Worm (Caenorhabditis elegans) whole organism, L4 larva: ENCODE results near the gene C07D8.6.

ENCODE experiments used
- D1046.2 ChIP-seq: fragments of 200-800 bp; sonication (Bioruptor generic); IDR thresholded peaks from 2 replicates; pipeline ENCODE4 v1.3.6; 2022; ENCODE audit warnings: missing genetic modification characterization, missing compliant biosample characterization
- F10B5.3 ChIP-seq: sonication (generic microtip); optimal IDR thresholded peaks from 2 replicates; lab custom pipeline; 2016; ENCODE audit warnings: mild to moderate bottlenecking, missing genetic modification characterization, missing compliant biosample characterization
- F37D6.2 ChIP-seq: sonication (generic microtip); optimal IDR thresholded peaks from 2 replicates; lab custom pipeline; 2016; ENCODE audit warnings: mild to moderate bottlenecking, missing genetic modification characterization, missing compliant biosample characterization
- F44E2.7 ChIP-seq: fragments of 200-800 bp; sonication (Bioruptor generic); IDR thresholded peaks from 2 replicates; pipeline ENCODE4 v2.1.2; 2022; ENCODE audit warnings: missing genetic modification characterization, missing compliant biosample characterization
- F49E8.2 ChIP-seq: sonication (generic microtip); optimal IDR thresholded peaks from 2 replicates; lab custom pipeline; 2016; ENCODE audit warnings: missing compliant biosample characterization, mild to moderate bottlenecking, missing genetic modification characterization, borderline replicate concordance
- T20F7.1 ChIP-seq: fragments of 200-800 bp; sonication (Bioruptor generic); optimal IDR thresholded peaks from 2 replicates; lab custom pipeline; 2018; ENCODE audit warnings: mild to moderate bottlenecking, missing genetic modification characterization, missing compliant biosample characterization
- Y75B8A.6 ChIP-seq: fragments of 200-800 bp; sonication (Bioruptor generic); IDR thresholded peaks from 2 replicates; pipeline ENCODE4 v1.3.6; 2022; ENCODE audit warnings: missing genetic modification reagents, missing genetic modification characterization, missing compliant biosample characterization
- aly-2 ChIP-seq: sonication (generic microtip); optimal IDR thresholded peaks from 2 replicates; lab custom pipeline; 2018; ENCODE audit warnings: missing biosample characterization, missing genetic modification characterization
- ama-1 ChIP-seq: fragments of 150-350 bp; optimal IDR thresholded peaks from 2 replicates; lab custom pipeline; 2014; ENCODE audit warnings: inconsistent platforms, mixed read lengths
- arid-1 ChIP-seq: fragments of 200-800 bp; sonication (Bioruptor generic); conservative IDR thresholded peaks from 2 replicates; pipeline ENCODE4 v1.3.6; 2022; ENCODE audit warnings: missing genetic modification reagents, missing genetic modification characterization, missing compliant biosample characterization
- attf-4 ChIP-seq: sonication (generic microtip); optimal IDR thresholded peaks from 3 replicates; lab custom pipeline; 2017; ENCODE audit warnings: missing biosample characterization, missing genetic modification characterization
- ceh-20 ChIP-seq: fragments of 200-800 bp; sonication (Bioruptor generic); IDR thresholded peaks from 2 replicates; pipeline ENCODE4 v1.3.6; 2022; ENCODE audit warnings: missing genetic modification reagents, missing genetic modification characterization, missing compliant biosample characterization
- ceh-28 ChIP-seq: fragments of 150-350 bp; optimal IDR thresholded peaks from 2 replicates; lab custom pipeline; 2014; ENCODE audit warnings: missing biosample characterization, missing genetic modification reagents, missing genetic modification characterization
- ceh-32 ChIP-seq: sonication (generic microtip); optimal IDR thresholded peaks from 2 replicates; lab custom pipeline; 2016; ENCODE audit warnings: mild to moderate bottlenecking, missing genetic modification characterization, missing compliant biosample characterization; ENCODE audit not compliant: poor library complexity
- cey-2 ChIP-seq: sonication (generic microtip); optimal IDR thresholded peaks from 3 replicates; lab custom pipeline; 2017; ENCODE audit warnings: missing genetic modification characterization, mild to moderate bottlenecking, missing compliant biosample characterization, antibody characterized with exemption, borderline replicate concordance; ENCODE audit not compliant: insufficient read depth
- ctbp-1 ChIP-seq: fragments of 200-800 bp; sonication (Bioruptor generic); IDR thresholded peaks from 2 replicates; pipeline ENCODE4 v1.3.6; 2022; ENCODE audit warnings: missing genetic modification reagents, missing genetic modification characterization, missing compliant biosample characterization
- daf-12 ChIP-seq: fragments of 150-350 bp; optimal IDR thresholded peaks from 2 replicates; lab custom pipeline; 2014; ENCODE audit warnings: missing biosample characterization, missing genetic modification reagents, missing genetic modification characterization
- daf-16 ChIP-seq, 3 experiments: sonication (generic microtip); optimal IDR thresholded peaks; 2 replicates each; lab custom pipeline; 2016 to 2017; ENCODE audit warnings: missing genetic modification characterization in 3 of 3, missing genetic modification reagents in 3 of 3, mild to moderate bottlenecking in 2 of 3, missing compliant biosample characterization in 2 of 3, missing biosample characterization in 1 of 3, moderate library complexity in 1 of 3
- dmd-8 ChIP-seq: fragments of 200-800 bp; sonication (Bioruptor generic); IDR thresholded peaks from 2 replicates; pipeline ENCODE4 v1.3.6; 2022; ENCODE audit warnings: missing genetic modification characterization, missing compliant biosample characterization
- duxl-1 ChIP-seq: sonication (generic microtip); optimal IDR thresholded peaks from 2 replicates; lab custom pipeline; 2016; ENCODE audit warnings: mild to moderate bottlenecking, missing genetic modification characterization, moderate library complexity, missing compliant biosample characterization; ENCODE audit not compliant: poor library complexity
- egl-43 ChIP-seq: fragments of 200-800 bp; sonication (Bioruptor generic); IDR thresholded peaks from 2 replicates; pipeline ENCODE4 v1.3.6; 2022; ENCODE audit warnings: missing genetic modification reagents, missing genetic modification characterization, missing compliant biosample characterization
- fkh-10 ChIP-seq: fragments of 150-350 bp; optimal IDR thresholded peaks from 2 replicates; lab custom pipeline; 2014; ENCODE audit warnings: missing biosample characterization, missing genetic modification reagents, missing genetic modification characterization
- fos-1 ChIP-seq: fragments of 150-350 bp; optimal IDR thresholded peaks from 2 replicates; lab custom pipeline; 2014; ENCODE audit warnings: missing biosample characterization, missing genetic modification characterization
- gei-8 ChIP-seq: fragments of 200-800 bp; sonication (Bioruptor generic); optimal IDR thresholded peaks from 2 replicates; lab custom pipeline; 2018; ENCODE audit warnings: mild to moderate bottlenecking, missing genetic modification characterization, missing compliant biosample characterization
- hlh-11 ChIP-seq: fragments of 200-800 bp; sonication (Bioruptor generic); optimal IDR thresholded peaks from 2 replicates; lab custom pipeline; 2018; ENCODE audit warnings: mild to moderate bottlenecking, missing genetic modification characterization, missing compliant biosample characterization
- hlh-30 ChIP-seq: sonication (generic microtip); optimal IDR thresholded peaks from 2 replicates; lab custom pipeline; 2017; ENCODE audit warnings: antibody characterized with exemption, mild to moderate bottlenecking, missing genetic modification characterization, missing compliant biosample characterization; ENCODE audit not compliant: insufficient read depth
- hmg-1.1 ChIP-seq: fragments of 200-800 bp; sonication (Bioruptor generic); IDR thresholded peaks from 2 replicates; pipeline ENCODE4 v1.3.6; 2022; ENCODE audit warnings: missing genetic modification reagents, missing genetic modification characterization, missing compliant biosample characterization
- lin-29 ChIP-seq: fragments of 200-800 bp; sonication (Bioruptor generic); IDR thresholded peaks from 2 replicates; pipeline ENCODE4 v1.3.6; 2022; ENCODE audit warnings: missing genetic modification reagents, missing genetic modification characterization, missing compliant biosample characterization
- lin-39 ChIP-seq: fragments of 150-350 bp; optimal IDR thresholded peaks from 2 replicates; lab custom pipeline; 2014; ENCODE audit warnings: missing biosample characterization, missing genetic modification reagents, missing genetic modification characterization
- lir-3 ChIP-seq: sonication (generic microtip); optimal IDR thresholded peaks from 2 replicates; lab custom pipeline; 2016; ENCODE audit warnings: mild to moderate bottlenecking, missing genetic modification characterization, missing compliant biosample characterization
- madf-5 ChIP-seq, 2 experiments: fragments of 200-800 bp; sonication (Bioruptor generic); IDR thresholded peaks; 2 replicates each; pipeline ENCODE4 v1.3.6; 2022; ENCODE audit warnings: missing compliant biosample characterization in 2 of 2, missing genetic modification characterization in 2 of 2
- mes-2 ChIP-seq: sonication (generic microtip); optimal IDR thresholded peaks from 2 replicates; lab custom pipeline; 2016; ENCODE audit warnings: missing genotype, mild to moderate bottlenecking, missing genetic modification characterization, missing compliant biosample characterization; ENCODE audit not compliant: poor library complexity, severe bottlenecking
- mxl-2 ChIP-seq: fragments of 200-800 bp; sonication (Bioruptor generic); conservative IDR thresholded peaks from 2 replicates; pipeline ENCODE4 v1.3.6; 2022; ENCODE audit warnings: missing genetic modification reagents, missing genetic modification characterization, missing compliant biosample characterization
- mxl-3 ChIP-seq: fragments of 200-800 bp; sonication (Bioruptor generic); optimal IDR thresholded peaks from 2 replicates; lab custom pipeline; 2018; ENCODE audit warnings: mild to moderate bottlenecking, missing genetic modification characterization, missing compliant biosample characterization
- nhr-102 ChIP-seq: sonication (generic microtip); optimal IDR thresholded peaks from 2 replicates; lab custom pipeline; 2016; ENCODE audit warnings: mild to moderate bottlenecking, missing genetic modification characterization, moderate library complexity, missing compliant biosample characterization
- nhr-11 ChIP-seq: fragments of 150-350 bp; optimal IDR thresholded peaks from 2 replicates; lab custom pipeline; 2014; ENCODE audit warnings: missing biosample characterization, missing genetic modification characterization
- nhr-237 ChIP-seq: sonication (generic microtip); optimal IDR thresholded peaks from 2 replicates; lab custom pipeline; 2017; ENCODE audit warnings: missing biosample characterization, missing genetic modification characterization
- nhr-42 ChIP-seq: fragments of 200-800 bp; sonication (Bioruptor generic); IDR thresholded peaks from 2 replicates; pipeline ENCODE4 v1.3.6; 2022; ENCODE audit warnings: missing genetic modification characterization, missing compliant biosample characterization
- nhr-48 ChIP-seq: sonication (generic microtip); optimal IDR thresholded peaks from 2 replicates; lab custom pipeline; 2016; ENCODE audit warnings: mild to moderate bottlenecking, missing genetic modification characterization, missing compliant biosample characterization
- php-3 ChIP-seq: fragments of 200-800 bp; sonication (Bioruptor generic); IDR thresholded peaks from 2 replicates; pipeline ENCODE4 v1.3.6; 2022; ENCODE audit warnings: missing genetic modification reagents, missing genetic modification characterization, missing compliant biosample characterization
- rbr-2 ChIP-seq: sonication (generic microtip); optimal IDR thresholded peaks from 2 replicates; lab custom pipeline; 2016; ENCODE audit warnings: missing genotype, missing genetic modification characterization, missing compliant biosample characterization
- sdz-12 ChIP-seq: fragments of 200-800 bp; sonication (Bioruptor generic); optimal IDR thresholded peaks from 2 replicates; lab custom pipeline; 2018; ENCODE audit warnings: mild to moderate bottlenecking, missing genetic modification characterization, missing compliant biosample characterization
- set-16 ChIP-seq: fragments of 200-800 bp; sonication (Bioruptor generic); IDR thresholded peaks from 2 replicates; pipeline ENCODE4 v1.3.6; 2022; ENCODE audit warnings: missing genetic modification reagents, missing genetic modification characterization, missing compliant biosample characterization
- skn-1 ChIP-seq: fragments of 150-350 bp; optimal IDR thresholded peaks from 2 replicates; lab custom pipeline; 2014; ENCODE audit warnings: missing biosample characterization, missing genetic modification characterization
- unc-130 ChIP-seq: sonication (generic microtip); optimal IDR thresholded peaks from 2 replicates; lab custom pipeline; 2016; ENCODE audit warnings: missing genetic modification reagents, missing genetic modification characterization, missing compliant biosample characterization
- unc-62 ChIP-seq, 3 experiments: fragments of 150-350 bp in 1 of 3; sonication (generic microtip); optimal IDR thresholded peaks in 2 of 3; peaks in 1 of 3; 1 replicate in 1 of 3; 2 replicates in 2 of 3; lab custom pipeline; 2014 to 2017; ENCODE audit warnings: missing biosample characterization in 3 of 3, missing genetic modification characterization in 3 of 3, missing genetic modification reagents in 3 of 3, missing genotype in 1 of 3
- zag-1 ChIP-seq: fragments of 150-350 bp; optimal IDR thresholded peaks from 2 replicates; lab custom pipeline; 2014; ENCODE audit warnings: missing biosample characterization, missing genetic modification characterization
- zfp-3 ChIP-seq: fragments of 200-800 bp; sonication (Bioruptor generic); conservative IDR thresholded peaks from 2 replicates; pipeline ENCODE4 v1.3.6; 2022; ENCODE audit warnings: missing genetic modification reagents, missing genetic modification characterization, missing compliant biosample characterization
- zip-2 ChIP-seq: fragments of 150-350 bp; optimal IDR thresholded peaks from 2 replicates; lab custom pipeline; 2014; ENCODE audit warnings: missing biosample characterization, missing genetic modification characterization

The C07D8.6 gene

DNA sequence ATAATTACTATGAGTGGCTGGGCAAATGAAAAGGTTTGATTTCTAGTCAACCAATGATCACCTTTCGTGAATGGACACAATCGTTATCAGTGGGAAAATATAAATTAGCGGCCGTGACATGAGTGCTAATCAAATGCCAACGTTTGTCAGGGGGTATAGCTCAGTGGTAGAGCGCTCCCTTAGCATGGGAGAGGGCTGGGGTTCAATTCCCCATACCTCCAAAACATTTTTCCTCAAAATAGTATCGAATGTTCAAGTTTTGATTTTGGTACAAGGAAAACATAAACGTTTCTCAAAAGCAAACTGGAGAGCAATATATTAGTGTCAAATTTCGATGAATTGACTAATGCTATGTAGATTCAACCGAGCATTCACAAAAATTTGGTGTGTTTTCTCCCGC lies 17.7 kb upstream of the C07D8.6 start (continued):
- TF ChIP-seq lin-29 (no peak), ceh-28 (tag; lab: Kevin White, UChicago) (no peak), hlh-11 (tag; lab: Kevin White, UChicago) (peak; percentile 50), zfp-3 (GFP tag; lab: Robert Waterston, UW) (no peak), F49E8.2 (peak; percentile 47), attf-4 (tag; lab: Kevin White, UChicago) (no peak), daf-12 (tag; lab: Kevin White, UChicago) (no peak), duxl-1 (peak; percentile 20), zip-2 (tag; lab: Kevin White, UChicago) (peak; percentile 2), sdz-12 (GFP tag; lab: Kevin White, UChicago) (peak; percentile 36), rbr-2 (tag; lab: Kevin White, UChicago) (peak; percentile 42), nhr-42 (GFP tag; lab: Robert Waterston, UW) (peak; percentile 60; the same call in 1 of the 2 replicates), gei-8 (GFP tag; lab: Kevin White, UChicago) (peak; percentile 25), mes-2 (tag; lab: Kevin White, UChicago) (peak; percentile 42), arid-1 (GFP tag; lab: Robert Waterston, UW) (peak; percentile 77), hmg-1.1 (GFP tag; lab: Robert Waterston, UW) (peak; percentile 45; the same call in 1 of the 2 replicates), fos-1 (tag; lab: Kevin White, UChicago) (no peak), fkh-10 (no peak), ama-1 (lab: Kevin White, UChicago) (no peak), aly-2 (tag; lab: Kevin White, UChicago) (no peak), madf-5 (GFP tag; IDR thresholded peaks at IDR 0.05; lab: Robert Waterston, UW) (0 out of 4 replicates have a peak, but pooled peaks have one; percentile 51 to 67), unc-130 (no peak), skn-1 (tag; lab: Kevin White, UChicago) (no peak), set-16 (GFP tag; lab: Robert Waterston, UW) (no peak), F10B5.3 (tag; lab: Kevin White, UChicago) (peak; percentile 3), hlh-30 (tag; lab: Kevin White, UChicago) (peak; percentile 34), lir-3 (tag; lab: Kevin White, UChicago) (peak; percentile 57), D1046.2 (GFP tag; lab: Robert Waterston, UW) (peak; percentile 64; the same call in 1 of the 2 replicates), nhr-102 (tag; lab: Kevin White, UChicago) (peak; percentile 67), dmd-8 (GFP tag; lab: Robert Waterston, UW) (peak; percentile 87), mxl-3 (GFP tag; lab: Kevin White, UChicago) (peak; percentile 51), mxl-2 (peak; percentile 61; the same call in 1 of the 2 replicates), ceh-20 (GFP tag; lab: Robert Waterston, UW) (0 out of 2 replicates have a peak, but pooled peaks have one; percentile 33), egl-43 (no peak), php-3 (GFP tag; lab: Robert Waterston, UW) (peak; percentile 61; the same call in 1 of the 2 replicates), ceh-32 (tag; lab: Kevin White, UChicago) (no peak), lin-39 (no peak), cey-2 (tag; lab: Kevin White, UChicago) (no peak), nhr-237 (tag; lab: Kevin White, UChicago) (no peak), T20F7.1 (GFP tag; lab: Kevin White, UChicago) (peak; percentile 28), ctbp-1 (GFP tag; lab: Robert Waterston, UW) (peak; percentile 62), F44E2.7 (no peak), nhr-11 (tag; lab: Kevin White, UChicago) (no peak), unc-62 (GFP tag; optimal IDR thresholded peaks at IDR 0.05 in 1 of 2; lab: Kevin White, UChicago) (no peak), unc-62 (tag; optimal IDR thresholded peaks at IDR 0.05; lab: Kevin White, UChicago) (no peak), nhr-48 (peak; percentile 70), Y75B8A.6 (0 out of 2 replicates have a peak, but pooled peaks have one; percentile 58), zag-1 (tag; lab: Kevin White, UChicago) (no peak), F37D6.2 (tag; lab: Kevin White, UChicago) (no peak), daf-16 (GFP tag; optimal IDR thresholded peaks at IDR 0.05; lab: Kevin White, UChicago) (peak in 1 of 2 experiments; percentile 83), daf-16 (tag; optimal IDR thresholded peaks at IDR 0.05; lab: Kevin White, UChicago) (peak; percentile 71)
